Worm (Caenorhabditis elegans) whole organism, early embryonic: ENCODE measurements around the gene pals-32.

Experiments used
- B0310.2 ChIP-seq: sonication (generic microtip); optimal IDR thresholded peaks from 2 replicates; lab custom pipeline; 2016; ENCODE audit warnings: mild to moderate bottlenecking, missing genetic modification characterization, missing compliant biosample characterization
- F13C5.2 ChIP-seq: sonication (generic microtip); optimal IDR thresholded peaks from 2 replicates; lab custom pipeline; 2017; ENCODE audit warnings: mild to moderate bottlenecking, missing genetic modification characterization, inconsistent platforms, missing compliant biosample characterization
- aly-1 ChIP-seq: sonication (generic microtip); optimal IDR thresholded peaks from 2 replicates; lab custom pipeline; 2016; ENCODE audit warnings: missing genetic modification characterization, missing compliant biosample characterization
- ama-1 ChIP-seq: fragments of 150-350 bp; optimal IDR thresholded peaks from 2 replicates; lab custom pipeline; 2014
- ceh-13 ChIP-seq: fragments of 200-800 bp; sonication (Bioruptor generic); optimal IDR thresholded peaks from 2 replicates; lab custom pipeline; 2018; ENCODE audit warnings: mild to moderate bottlenecking, missing genetic modification characterization, missing compliant biosample characterization
- ceh-36 ChIP-seq: sonication (generic microtip); optimal IDR thresholded peaks from 2 replicates; lab custom pipeline; 2016; ENCODE audit warnings: missing genetic modification characterization, inconsistent platforms, missing compliant biosample characterization
- ets-7 ChIP-seq: sonication (generic microtip); optimal IDR thresholded peaks from 2 replicates; lab custom pipeline; 2016; ENCODE audit warnings: missing genotype, missing genetic modification characterization, missing compliant biosample characterization
- flt-1 ChIP-seq: fragments of 200-800 bp; sonication (Bioruptor generic); IDR thresholded peaks from 2 replicates; pipeline ENCODE4 v1.3.6; 2022; ENCODE audit warnings: missing genetic modification characterization, missing compliant biosample characterization
- hmbx-1 ChIP-seq: sonication (generic microtip); optimal IDR thresholded peaks from 2 replicates; lab custom pipeline; 2016; ENCODE audit warnings: mild to moderate bottlenecking, missing genetic modification characterization, missing compliant biosample characterization
- hmg-4 ChIP-seq: fragments of 200-800 bp; sonication (Bioruptor generic); optimal IDR thresholded peaks from 2 replicates; lab custom pipeline; 2018; ENCODE audit warnings: mild to moderate bottlenecking, missing genetic modification characterization, missing compliant biosample characterization
- hnd-1 ChIP-seq: sonication (generic microtip); optimal IDR thresholded peaks from 2 replicates; lab custom pipeline; 2016; ENCODE audit warnings: missing genetic modification characterization, missing compliant biosample characterization
- pes-1 ChIP-seq: fragments of 200-800 bp; sonication (Bioruptor generic); IDR thresholded peaks from 2 replicates; pipeline ENCODE4 v1.3.6; 2022; ENCODE audit warnings: missing genetic modification reagents, missing genetic modification characterization, missing compliant biosample characterization
- scrt-1 ChIP-seq: fragments of 200-800 bp; sonication (Bioruptor generic); IDR thresholded peaks from 2 replicates; pipeline ENCODE4 v1.3.6; 2022; ENCODE audit warnings: missing genetic modification characterization, missing compliant biosample characterization
- sea-1 ChIP-seq: fragments of 200-800 bp; sonication (Bioruptor generic); conservative IDR thresholded peaks from 2 replicates; pipeline ENCODE4 v1.3.6; 2022; ENCODE audit warnings: missing genetic modification characterization, missing compliant biosample characterization
- tbx-11 ChIP-seq: fragments of 200-800 bp; sonication (Bioruptor generic); IDR thresholded peaks from 2 replicates; pipeline ENCODE4 v1.3.6; 2022; ENCODE audit warnings: missing genetic modification characterization, missing compliant biosample characterization
- tbx-37 ChIP-seq: fragments of 200-800 bp; sonication (Bioruptor generic); conservative IDR thresholded peaks from 2 replicates; pipeline ENCODE4 v1.3.6; 2022; ENCODE audit warnings: missing genetic modification reagents, missing genetic modification characterization, missing compliant biosample characterization
- tra-4 ChIP-seq: sonication (generic microtip); optimal IDR thresholded peaks from 2 replicates; lab custom pipeline; 2017; ENCODE audit warnings: missing genetic modification characterization, missing compliant biosample characterization

pals-32 gene

ce11 chrV:2881565-2881964, 14.8 kb upstream of the pals-32 start:
- TF ChIP-seq ama-1 (lab: Kevin White, UChicago), result no peak
- no peak for TF ChIP-seq ceh-13 (GFP tag; lab: Kevin White, UChicago)
- no peak for TF ChIP-seq F13C5.2 (tag; lab: Kevin White, UChicago)
- no peak for TF ChIP-seq tbx-37 (GFP tag; lab: Robert Waterston, UW)
- no peak for TF ChIP-seq aly-1 (tag; lab: Kevin White, UChicago)

- TF ChIP-seq tbx-37 (GFP tag; lab: Robert Waterston, UW), result no peak
- no peak for TF ChIP-seq B0310.2 (tag; lab: Kevin White, UChicago)
- TF ChIP-seq hmg-4 (GFP tag; lab: Kevin White, UChicago), result no peak
- TF ChIP-seq sea-1, result no peak
Observed at ce11 chrV:2883097-2883496, 13.3 kb upstream of the pals-32 start.

- TF ChIP-seq sea-1, result no peak
- no peak for TF ChIP-seq ets-7 (tag; lab: Kevin White, UChicago)
- TF ChIP-seq hmbx-1 (tag; lab: Kevin White, UChicago), result no peak
- no peak for TF ChIP-seq F13C5.2 (tag; lab: Kevin White, UChicago)
- no peak for TF ChIP-seq aly-1 (tag; lab: Kevin White, UChicago)
- no peak for TF ChIP-seq flt-1
- no peak for TF ChIP-seq tra-4 (tag; lab: Kevin White, UChicago)
- TF ChIP-seq ceh-36 (tag; lab: Kevin White, UChicago), result no peak
- TF ChIP-seq ama-1 (lab: Kevin White, UChicago), result no peak
- TF ChIP-seq tbx-11 (GFP tag; lab: Robert Waterston, UW), result no peak
- TF ChIP-seq pes-1, result no peak
- TF ChIP-seq hnd-1, result no peak
- TF ChIP-seq scrt-1, result no peak
- TF ChIP-seq ceh-13 (GFP tag; lab: Kevin White, UChicago), result no peak
- no peak for TF ChIP-seq B0310.2 (tag; lab: Kevin White, UChicago)
- TF ChIP-seq tbx-37 (GFP tag; lab: Robert Waterston, UW), result no peak
- TF ChIP-seq hmg-4 (GFP tag; lab: Kevin White, UChicago), result no peak
Observed at ce11 chrV:2884411-2884810, 12.0 kb upstream of the pals-32 start, which contains the start of gene sre-24. TSS of gene sre-24 (plus strand) at chrV:2884711.

- TF ChIP-seq B0310.2 (tag; lab: Kevin White, UChicago) (no peak), tbx-37 (GFP tag; lab: Robert Waterston, UW) (no peak), sea-1 (no peak), scrt-1 (no peak), ama-1 (lab: Kevin White, UChicago) (no peak), hmg-4 (GFP tag; lab: Kevin White, UChicago) (no peak), F13C5.2 (tag; lab: Kevin White, UChicago) (no peak), tbx-11 (GFP tag; lab: Robert Waterston, UW) (no peak), hnd-1 (no peak), pes-1 (no peak)
Observed at ce11 chrV:2888265-2888664, 8.1 kb upstream of the pals-32 start.

ce11 chrV:2888681-2889080, 7.7 kb upstream of the pals-32 start, which contains the start of gene srw-4:
TSS of gene srw-4 (minus strand) at chrV:2888781.
- no peak for TF ChIP-seq sea-1
- TF ChIP-seq tra-4 (tag; lab: Kevin White, UChicago), result no peak
- TF ChIP-seq flt-1, result no peak
- no peak for TF ChIP-seq F13C5.2 (tag; lab: Kevin White, UChicago)
- no peak for TF ChIP-seq B0310.2 (tag; lab: Kevin White, UChicago)
- no peak for TF ChIP-seq aly-1 (tag; lab: Kevin White, UChicago)
- no peak for TF ChIP-seq ama-1 (lab: Kevin White, UChicago)
- no peak for TF ChIP-seq ceh-36 (tag; lab: Kevin White, UChicago)
- no peak for TF ChIP-seq hmg-4 (GFP tag; lab: Kevin White, UChicago)

- TF ChIP-seq pes-1, result no peak
- no peak for TF ChIP-seq tbx-11 (GFP tag; lab: Robert Waterston, UW)
- no peak for TF ChIP-seq flt-1
- no peak for TF ChIP-seq tbx-37 (GFP tag; lab: Robert Waterston, UW)
- TF ChIP-seq F13C5.2 (tag; lab: Kevin White, UChicago), result no peak
- TF ChIP-seq sea-1, result no peak
- no peak for TF ChIP-seq tra-4 (tag; lab: Kevin White, UChicago)
- no peak for TF ChIP-seq B0310.2 (tag; lab: Kevin White, UChicago)
- no peak for TF ChIP-seq ceh-13 (GFP tag; lab: Kevin White, UChicago)
- no peak for TF ChIP-seq ama-1 (lab: Kevin White, UChicago)
- TF ChIP-seq ceh-36 (tag; lab: Kevin White, UChicago), result no peak
- no peak for TF ChIP-seq ets-7 (tag; lab: Kevin White, UChicago)
- TF ChIP-seq hnd-1, result no peak
- TF ChIP-seq scrt-1, result no peak
- TF ChIP-seq aly-1 (tag; lab: Kevin White, UChicago), result no peak
- no peak for TF ChIP-seq hmg-4 (GFP tag; lab: Kevin White, UChicago)
- TF ChIP-seq hmbx-1 (tag; lab: Kevin White, UChicago), result no peak
Observed at ce11 chrV:2891927-2892326, 4.5 kb upstream of the pals-32 start, which contains the start of gene F37B4.15. TSS of gene F37B4.15 (plus strand) at chrV:2892227.

- TF ChIP-seq ama-1 (lab: Kevin White, UChicago) (no peak), hnd-1 (no peak), F13C5.2 (tag; lab: Kevin White, UChicago) (no peak), scrt-1 (no peak), tra-4 (tag; lab: Kevin White, UChicago) (no peak)
Observed at ce11 chrV:2892976-2893375, 3.4 kb upstream of the pals-32 start, which contains the start of gene srh-127. TSS of gene srh-127 (plus strand) at chrV:2893276.

ce11 chrV:2899867-2900266, 3.5 kb downstream of the pals-32 start, which contains the start of gene str-46:
TSS of gene str-46 (minus strand) at chrV:2899967.
- TF ChIP-seq tra-4 (tag; lab: Kevin White, UChicago) (no peak), tbx-37 (GFP tag; lab: Robert Waterston, UW) (no peak), B0310.2 (tag; lab: Kevin White, UChicago) (no peak), ets-7 (tag; lab: Kevin White, UChicago) (no peak), aly-1 (tag; lab: Kevin White, UChicago) (no peak), scrt-1 (no peak), hmg-4 (GFP tag; lab: Kevin White, UChicago) (no peak)
